Comparison of ENCODE assay signal across 5 worm cellular contexts in the genomic region with DNA sequence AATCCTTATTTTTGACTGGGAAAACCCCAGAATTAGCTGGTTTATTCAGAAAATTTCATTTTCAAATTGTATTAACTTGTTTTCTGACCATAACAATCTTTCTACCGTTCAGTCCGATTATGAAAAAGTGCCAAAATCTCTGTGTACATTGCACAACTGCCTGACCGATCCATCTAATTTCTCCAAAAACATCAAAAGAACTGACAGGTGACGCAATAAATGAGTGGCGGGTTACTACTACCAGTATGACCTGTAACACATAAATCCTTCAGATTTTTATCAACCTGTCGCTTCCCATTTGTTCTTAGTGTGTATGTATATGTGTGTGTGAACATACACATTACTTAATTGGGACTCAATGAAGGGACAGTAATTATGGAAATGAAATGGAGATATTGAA.
TF ChIP-seq lines count a peak whose summit lies in the region.

No protein-coding gene starts in this region.

TF ChIP-seq in whole organism, L1 larva, 84 proteins besides CTCF, POLR2A, EP300 and RAD21:
- no peak for TF ChIP-seq hlh-4 (tag; optimal IDR thresholded peaks at IDR 0.05; lab: Kevin White, UChicago)
- peak; percentile 8 for TF ChIP-seq blmp-1 (tag; optimal IDR thresholded peaks at IDR 0.05; lab: Kevin White, UChicago)
- no peak for TF ChIP-seq nhr-84 (tag; optimal IDR thresholded peaks at IDR 0.05; lab: Kevin White, UChicago)

TF ChIP-seq in whole organism, L2 larva, 48 proteins besides CTCF, POLR2A, EP300 and RAD21:
- TF ChIP-seq ceh-16 (tag; optimal IDR thresholded peaks at IDR 0.05; lab: Kevin White, UChicago) (peak; percentile 63), nhr-77 (tag; optimal IDR thresholded peaks at IDR 0.05; lab: Kevin White, UChicago) (no peak), nhr-129 (tag; optimal IDR thresholded peaks at IDR 0.05; lab: Kevin White, UChicago) (peak; percentile 33)

TF ChIP-seq in whole organism, late embryonic, 69 proteins besides CTCF, POLR2A, EP300 and RAD21:
- TF ChIP-seq ceh-6 (GFP tag; optimal IDR thresholded peaks at IDR 0.05; lab: Kevin White, UChicago) (no peak), ceh-2 (tag; optimal IDR thresholded peaks at IDR 0.05; lab: Kevin White, UChicago) (no peak), unc-55 (GFP tag; optimal IDR thresholded peaks at IDR 0.05; lab: Kevin White, UChicago) (peak; percentile 97)

TF ChIP-seq in whole organism, mixed stage, embryonic, 35 proteins besides CTCF, POLR2A, EP300 and RAD21:
- no peak for TF ChIP-seq ceh-83 (GFP tag; optimal IDR thresholded peaks at IDR 0.05; lab: Kevin White, UChicago)
- TF ChIP-seq nhr-2 (tag; optimal IDR thresholded peaks at IDR 0.05; lab: Kevin White, UChicago): peak; percentile 97
- no peak for TF ChIP-seq nhr-28 (tag; optimal IDR thresholded peaks at IDR 0.05; lab: Kevin White, UChicago)
- TF ChIP-seq unc-62 (GFP tag; optimal IDR thresholded peaks at IDR 0.05; lab: Kevin White, UChicago): peak; percentile 99
- no peak for TF ChIP-seq nhr-237 (tag; optimal IDR thresholded peaks at IDR 0.05; lab: Kevin White, UChicago)
- TF ChIP-seq tbx-8 (GFP tag; optimal IDR thresholded peaks at IDR 0.05; lab: Kevin White, UChicago): no peak
- peak; percentile 73 for TF ChIP-seq elt-1 (tag; optimal IDR thresholded peaks at IDR 0.05; lab: Kevin White, UChicago; ENCODE audit: borderline replicate concordance, insufficient read depth)
- no peak for TF ChIP-seq snpc-4 (tag; optimal IDR thresholded peaks at IDR 0.05; lab: Kevin White, UChicago)
- no peak for TF ChIP-seq mab-5 (tag; optimal IDR thresholded peaks at IDR 0.05; lab: Kevin White, UChicago)
- no peak for TF ChIP-seq unc-120 (tag; optimal IDR thresholded peaks at IDR 0.05; lab: Kevin White, UChicago; ENCODE audit: poor library complexity, severe bottlenecking)
- TF ChIP-seq ham-2 (GFP tag; optimal IDR thresholded peaks at IDR 0.05; lab: Kevin White, UChicago): no peak
- TF ChIP-seq hlh-1 (tag; optimal IDR thresholded peaks at IDR 0.05; lab: Kevin White, UChicago): no peak
- no peak for TF ChIP-seq elt-3 (tag; optimal IDR thresholded peaks at IDR 0.05; lab: Kevin White, UChicago)
- no peak for TF ChIP-seq drap-1 (GFP tag; optimal IDR thresholded peaks at IDR 0.05; lab: Kevin White, UChicago)
- TF ChIP-seq zip-8 (tag; optimal IDR thresholded peaks at IDR 0.05; lab: Kevin White, UChicago): peak; percentile 59
- no peak for TF ChIP-seq sptf-1 (tag; optimal IDR thresholded peaks at IDR 0.05; lab: Kevin White, UChicago)
- no peak for TF ChIP-seq blmp-1 (tag; optimal IDR thresholded peaks at IDR 0.05; lab: Kevin White, UChicago)

TF ChIP-seq in whole organism, young adult, 124 proteins besides CTCF, POLR2A, EP300 and RAD21:
- TF ChIP-seq efl-1 (GFP tag; optimal IDR thresholded peaks at IDR 0.05; lab: Kevin White, UChicago) (no peak), attf-6 (GFP tag; IDR thresholded peaks at IDR 0.05; lab: Robert Waterston, UW) (peak; percentile 44; the same call in 1 of the 2 replicates), madf-6 (GFP tag; IDR thresholded peaks at IDR 0.05; lab: Robert Waterston, UW) (no peak), snpc-1.1 (tag; optimal IDR thresholded peaks at IDR 0.05; lab: Kevin White, UChicago; ENCODE audit: insufficient read depth) (no peak), unc-62 (GFP tag; optimal IDR thresholded peaks at IDR 0.05; lab: Kevin White, UChicago) (peak; percentile 94)
